Fruit fly (Drosophila melanogaster) whole organism, embryonic: ENCODE measurements around the gene p23.

ENCODE experiments used
- Abd-B ChIP-seq: fragments of 200-800 bp; sonication (Bioruptor generic); optimal IDR thresholded peaks from 2 replicates; lab custom pipeline; 2018; ENCODE audit warnings: missing biosample characterization, mild to moderate bottlenecking, missing genetic modification characterization, moderate library complexity
- Adf1 ChIP-seq: fragments of 200-800 bp; sonication (Bioruptor generic); IDR thresholded peaks from 2 replicates; pipeline ENCODE4 v1.3.6; 2022; ENCODE audit warnings: missing biosample characterization, missing genetic modification characterization
- Aef1 ChIP-seq: fragments of 200-800 bp; sonication (Bioruptor generic); IDR thresholded peaks from 3 replicates; pipeline ENCODE4 v1.3.6; 2022; ENCODE audit warnings: missing biosample characterization, missing genetic modification characterization
- CG10462 ChIP-seq: fragments of 200-800 bp; sonication (Bioruptor generic); optimal IDR thresholded peaks from 2 replicates; lab custom pipeline; 2016; ENCODE audit warnings: missing biosample characterization, missing genetic modification characterization
- CG11504 ChIP-seq: fragments of 200-800 bp; sonication (Bioruptor generic); optimal IDR thresholded peaks from 3 replicates; lab custom pipeline; 2019; ENCODE audit warnings: missing biosample characterization, mild to moderate bottlenecking, missing genetic modification characterization, moderate library complexity
- CG12155 ChIP-seq: fragments of 200-800 bp; sonication (Bioruptor generic); optimal IDR thresholded peaks from 3 replicates; lab custom pipeline; 2016; ENCODE audit warnings: missing biosample characterization, missing genetic modification characterization
- CG14710 ChIP-seq: fragments of 200-800 bp; sonication (Bioruptor generic); optimal IDR thresholded peaks from 3 replicates; lab custom pipeline; 2019; ENCODE audit warnings: missing biosample characterization, mild to moderate bottlenecking, missing genetic modification characterization, moderate library complexity
- CG14965 ChIP-seq: fragments of 200-800 bp; sonication (Bioruptor generic); optimal IDR thresholded peaks from 2 replicates; lab custom pipeline; 2016; ENCODE audit warnings: missing biosample characterization, missing genetic modification characterization, borderline replicate concordance
- CG17328 ChIP-seq: fragments of 200-800 bp; sonication (Bioruptor generic); IDR thresholded peaks from 2 replicates; pipeline ENCODE4 v1.3.6; 2022; ENCODE audit warnings: missing biosample characterization, missing genetic modification characterization
- CG17359 ChIP-seq: fragments of 200-800 bp; sonication (Bioruptor generic); optimal IDR thresholded peaks from 3 replicates; lab custom pipeline; 2018; ENCODE audit warnings: missing biosample characterization, mild to moderate bottlenecking, missing genetic modification characterization, moderate library complexity
- CG17912 ChIP-seq: fragments of 200-800 bp; sonication (Bioruptor generic); optimal IDR thresholded peaks from 2 replicates; lab custom pipeline; 2018; ENCODE audit warnings: missing biosample characterization, mild to moderate bottlenecking, missing genetic modification characterization
- CG30431 ChIP-seq: fragments of 200-800 bp; sonication (Bioruptor generic); optimal IDR thresholded peaks from 2 replicates; lab custom pipeline; 2017; ENCODE audit warnings: missing biosample characterization, missing genetic modification characterization
- CG4360 ChIP-seq: fragments of 200-800 bp; sonication (Bioruptor generic); IDR thresholded peaks from 2 replicates; pipeline ENCODE4 v1.3.6; 2022; ENCODE audit warnings: missing biosample characterization, missing genetic modification characterization
- CG43689 ChIP-seq: fragments of 200-800 bp; sonication (Bioruptor generic); IDR thresholded peaks from 2 replicates; pipeline ENCODE4 v1.3.6; 2022; ENCODE audit warnings: missing biosample characterization, missing genetic modification characterization
- CG6683 ChIP-seq: fragments of 200-800 bp; sonication (Bioruptor generic); optimal IDR thresholded peaks from 2 replicates; lab custom pipeline; 2017; ENCODE audit warnings: missing biosample characterization, mild to moderate bottlenecking, missing genetic modification characterization, missing genetic modification reagents
- CG8290 ChIP-seq, 3 experiments: fragments of 200-800 bp; sonication (Bioruptor generic); optimal IDR thresholded peaks; 2 replicates each; lab custom pipeline; 2016 to 2019; ENCODE audit warnings: missing biosample characterization in 3 of 3, missing genetic modification characterization in 3 of 3, mild to moderate bottlenecking in 2 of 3, moderate library complexity in 1 of 3
- CHES-1-like ChIP-seq: fragments of 200-800 bp; sonication (Bioruptor generic); optimal IDR thresholded peaks from 2 replicates; lab custom pipeline; 2016; ENCODE audit warnings: missing biosample characterization, missing genetic modification characterization
- CTCF ChIP-seq: fragments of 200-800 bp; sonication (Bioruptor generic); optimal IDR thresholded peaks from 2 replicates; lab custom pipeline; 2017; ENCODE audit warnings: missing biosample characterization, mild to moderate bottlenecking, missing genetic modification characterization, moderate library complexity
- Ets65A ChIP-seq: fragments of 200-800 bp; sonication (Bioruptor generic); peaks from one replicate; lab custom pipeline; 2016; ENCODE audit warnings: missing biosample characterization, missing genetic modification characterization
- Fer1 ChIP-seq: fragments of 200-800 bp; sonication (Bioruptor generic); optimal IDR thresholded peaks from 2 replicates; lab custom pipeline; 2017; ENCODE audit warnings: missing biosample characterization, mild to moderate bottlenecking, missing genetic modification characterization
- H15 ChIP-seq: fragments of 200-800 bp; sonication (Bioruptor generic); IDR thresholded peaks from 3 replicates; pipeline ENCODE4 v1.3.6; 2022; ENCODE audit warnings: missing biosample characterization, missing genetic modification characterization
- HmgD ChIP-seq: fragments of 200-800 bp; sonication (Bioruptor generic); optimal IDR thresholded peaks from 3 replicates; lab custom pipeline; 2016; ENCODE audit warnings: missing biosample characterization, missing genetic modification characterization
- Hr78 ChIP-seq, 2 experiments: fragments of 200-800 bp in 1 of 2; fragments of >200 bp in 1 of 2; sonication (Bioruptor generic) in 1 of 2; optimal IDR thresholded peaks; 2 replicates each; lab custom pipeline; 2017 to 2019; ENCODE audit warnings: missing biosample characterization in 2 of 2, missing genetic modification characterization in 2 of 2, mild to moderate bottlenecking in 1 of 2, moderate library complexity in 1 of 2
- Lpt ChIP-seq: fragments of >200 bp; optimal IDR thresholded peaks from 2 replicates; lab custom pipeline; 2018; ENCODE audit warnings: missing biosample characterization, missing genetic modification characterization
- Rx ChIP-seq: fragments of 200-800 bp; sonication (Bioruptor generic); IDR thresholded peaks from 2 replicates; pipeline ENCODE4 v1.3.6; 2022; ENCODE audit warnings: missing biosample characterization, missing genetic modification characterization
- Taf1 ChIP-seq: fragments of 200-800 bp; sonication (Bioruptor generic); IDR thresholded peaks from 2 replicates; pipeline ENCODE4 v1.3.6; 2022; ENCODE audit warnings: missing biosample characterization, missing genetic modification characterization
- bsh ChIP-seq, 2 experiments: fragments of 200-800 bp; sonication (Bioruptor generic); optimal IDR thresholded peaks; 2 replicates each; lab custom pipeline; 2017 to 2018; ENCODE audit warnings: mild to moderate bottlenecking in 2 of 2, missing biosample characterization in 2 of 2, missing genetic modification characterization in 2 of 2, moderate library complexity in 1 of 2
- chif ChIP-seq, 2 experiments: fragments of 200-800 bp; sonication (Bioruptor generic); optimal IDR thresholded peaks; 3 replicates each; lab custom pipeline; 2016; ENCODE audit warnings: missing biosample characterization in 2 of 2, missing genetic modification characterization in 2 of 2
- dimm ChIP-seq: fragments of 200-800 bp; sonication (Bioruptor generic); IDR thresholded peaks from 2 replicates; pipeline ENCODE4 v1.3.6; 2022; ENCODE audit warnings: missing biosample characterization, missing genetic modification characterization
- dm ChIP-seq: fragments of 200-800 bp; sonication (Bioruptor generic); optimal IDR thresholded peaks from 3 replicates; lab custom pipeline; 2016; ENCODE audit warnings: missing biosample characterization, missing genetic modification characterization
- gce ChIP-seq: fragments of 200-800 bp; sonication (Bioruptor generic); IDR thresholded peaks from 3 replicates; pipeline ENCODE4 v1.3.6; 2022; ENCODE audit warnings: missing biosample characterization, missing genetic modification characterization
- gcm2 ChIP-seq: fragments of 200-800 bp; sonication (Bioruptor generic); optimal IDR thresholded peaks from 2 replicates; lab custom pipeline; 2016; ENCODE audit warnings: missing biosample characterization, missing genetic modification characterization
- ham ChIP-seq: fragments of 200-800 bp; sonication (Bioruptor generic); IDR thresholded peaks from 2 replicates; pipeline ENCODE4 v1.3.6; 2022; ENCODE audit warnings: missing biosample characterization, missing genetic modification characterization
- her ChIP-seq: fragments of 200-800 bp; sonication (Bioruptor generic); optimal IDR thresholded peaks from 2 replicates; lab custom pipeline; 2016; ENCODE audit warnings: missing biosample characterization, missing genetic modification characterization
- jing ChIP-seq: fragments of 200-800 bp; sonication (Bioruptor generic); optimal IDR thresholded peaks from 2 replicates; lab custom pipeline; 2018; ENCODE audit warnings: missing biosample characterization, mild to moderate bottlenecking, missing genetic modification characterization
- pan ChIP-seq, 4 experiments: fragments of >200 bp in 3 of 4; fragments of 200-800 bp in 1 of 4; sonication (Bioruptor generic) in 1 of 4; optimal IDR thresholded peaks in 3 of 4; IDR thresholded peaks in 1 of 4; 2 replicates each; pipeline versions ENCODE4 v1.3.6 to Lab custom; 2017 to 2022; ENCODE audit warnings: missing biosample characterization in 2 of 4, missing genetic modification characterization in 2 of 4, mixed read lengths in 1 of 4
- pnt ChIP-seq: fragments of 200-800 bp; sonication (Bioruptor generic); optimal IDR thresholded peaks from 3 replicates; lab custom pipeline; 2016; ENCODE audit warnings: missing biosample characterization, missing genetic modification characterization
- prd ChIP-seq, 3 experiments: fragments of >200 bp in 2 of 3; fragments of 200-800 bp in 1 of 3; sonication (Bioruptor generic) in 1 of 3; optimal IDR thresholded peaks in 2 of 3; IDR thresholded peaks in 1 of 3; 2 replicates in 2 of 3; 3 replicates in 1 of 3; pipeline versions ENCODE4 v1.3.6 to Lab custom; 2017 to 2022; ENCODE audit warnings: missing biosample characterization in 1 of 3, missing genetic modification characterization in 1 of 3
- sc ChIP-seq, 3 experiments: fragments of >200 bp in 2 of 3; fragments of 200-800 bp in 1 of 3; sonication (Bioruptor generic) in 1 of 3; optimal IDR thresholded peaks; 2 replicates in 2 of 3; 3 replicates in 1 of 3; lab custom pipeline; 2017; ENCODE audit warnings: mild to moderate bottlenecking in 1 of 3, missing biosample characterization in 1 of 3, missing genetic modification characterization in 1 of 3, missing genetic modification reagents in 1 of 3
- seq ChIP-seq: fragments of 200-800 bp; sonication (Bioruptor generic); IDR thresholded peaks from 2 replicates; pipeline ENCODE4 v1.3.6; 2022; ENCODE audit warnings: missing biosample characterization, missing genetic modification characterization
- shn ChIP-seq: fragments of 200-800 bp; sonication (Bioruptor generic); optimal IDR thresholded peaks from 3 replicates; lab custom pipeline; 2016; ENCODE audit warnings: missing biosample characterization, missing genetic modification characterization
- sim ChIP-seq: fragments of 200-800 bp; sonication (Bioruptor generic); IDR thresholded peaks from 2 replicates; pipeline ENCODE4 v1.3.6; 2022; ENCODE audit warnings: missing biosample characterization, missing genetic modification characterization
- slp2 ChIP-seq: fragments of 200-800 bp; sonication (Bioruptor generic); optimal IDR thresholded peaks from 2 replicates; lab custom pipeline; 2016; ENCODE audit warnings: missing biosample characterization, missing genetic modification characterization
- sr ChIP-seq: fragments of 200-800 bp; sonication (Bioruptor generic); IDR thresholded peaks from 3 replicates; pipeline ENCODE4 v1.3.6; 2022; ENCODE audit warnings: missing biosample characterization, missing genetic modification characterization
- ssp ChIP-seq: fragments of 200-800 bp; sonication (Bioruptor generic); IDR thresholded peaks from 2 replicates; pipeline ENCODE4 v1.3.6; 2022; ENCODE audit warnings: missing biosample characterization, missing genetic modification characterization
- toy ChIP-seq: fragments of 200-800 bp; sonication (Bioruptor generic); IDR thresholded peaks from 2 replicates; pipeline ENCODE4 v1.3.6; 2022; ENCODE audit warnings: missing biosample characterization, missing genetic modification characterization
- tup ChIP-seq: fragments of 200-800 bp; sonication (Bioruptor generic); optimal IDR thresholded peaks from 2 replicates; lab custom pipeline; 2016; ENCODE audit warnings: missing biosample characterization, mild to moderate bottlenecking, missing genetic modification characterization, moderate library complexity
- usp ChIP-seq: fragments of >200 bp; optimal IDR thresholded peaks from 2 replicates; lab custom pipeline; 2017; ENCODE audit warnings: missing biosample characterization, missing genetic modification characterization
- zf30C ChIP-seq: fragments of 200-800 bp; sonication (Bioruptor generic); optimal IDR thresholded peaks from 3 replicates; lab custom pipeline; 2018; ENCODE audit warnings: missing biosample characterization, mild to moderate bottlenecking, missing genetic modification characterization

p23 gene

DNA sequence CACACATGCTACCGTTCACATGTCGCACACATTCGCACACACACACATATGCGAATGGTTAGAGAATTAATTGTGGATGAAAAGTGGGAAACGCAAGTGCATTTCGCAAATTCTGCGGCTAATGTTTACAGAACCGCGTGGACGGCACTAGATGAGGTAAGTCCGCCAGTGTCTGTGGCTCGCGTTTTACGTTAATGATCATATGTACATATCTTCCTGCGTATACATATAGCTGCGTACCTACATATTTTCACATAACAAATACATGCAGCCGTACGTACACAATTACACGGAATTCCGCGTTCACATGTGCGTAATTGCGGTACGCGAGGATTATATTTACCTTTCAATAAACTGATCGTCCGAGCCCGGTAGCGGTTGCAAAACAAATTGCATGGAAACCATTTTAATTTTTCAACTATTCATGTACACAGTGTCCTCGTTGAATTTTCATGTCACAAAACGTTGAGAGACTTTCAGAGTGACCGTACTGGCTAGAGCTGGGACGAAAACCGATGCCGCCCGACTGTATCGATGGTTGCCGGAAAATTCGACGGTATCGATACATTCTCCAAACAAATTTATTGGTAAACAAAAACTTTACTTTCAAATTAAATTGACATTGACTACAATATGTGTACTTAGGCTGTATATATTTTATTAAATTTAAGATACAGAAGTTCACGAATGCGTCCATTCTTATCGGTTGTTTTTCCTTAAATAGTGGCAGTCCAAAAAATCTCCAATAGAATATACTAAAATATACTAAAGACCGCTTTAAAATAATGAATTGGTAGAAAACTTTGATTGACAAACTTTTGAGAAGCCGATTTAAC is 47.6 kb downstream of the p23 start, which contains the start of gene hyd (continued):
- no peak for TF ChIP-seq ham (GFP tag; lab: Robert Waterston, UW)
- TF ChIP-seq Rx (GFP tag; lab: Robert Waterston, UW), result no peak
- TF ChIP-seq CG14710 (tag; lab: Kevin White, UChicago), result peak; percentile 63
- no peak for TF ChIP-seq Adf1 (GFP tag; lab: Robert Waterston, UW)
- TF ChIP-seq pnt, result no peak
- TF ChIP-seq CG43689 (GFP tag; lab: Robert Waterston, UW), result no peak
- no peak for TF ChIP-seq ssp
- TF ChIP-seq CG4360 (GFP tag; lab: Robert Waterston, UW), result no peak
- TF ChIP-seq zf30C (GFP tag; lab: Kevin White, UChicago), result no peak
- TF ChIP-seq CG17912 (GFP tag; lab: Kevin White, UChicago), result no peak
- TF ChIP-seq usp (GFP tag; lab: Kevin White, UChicago), result no peak
- TF ChIP-seq Aef1 (GFP tag; lab: Robert Waterston, UW), result no peak
- no peak for TF ChIP-seq H15
- no peak for TF ChIP-seq her (GFP tag; lab: Kevin White, UChicago)
- TF ChIP-seq Lpt (GFP tag; lab: Kevin White, UChicago), result no peak
- no peak for TF ChIP-seq CG14965
- TF ChIP-seq CG10462 (GFP tag; lab: Kevin White, UChicago), result no peak
- no peak for TF ChIP-seq gce (GFP tag; lab: Robert Waterston, UW)
- TF ChIP-seq CG12155, result no peak
- TF ChIP-seq CTCF, result peak; percentile 34
- TF ChIP-seq bsh (GFP tag; optimal IDR thresholded peaks at IDR 0.05; lab: Kevin White, UChicago), result no peak
- no peak for TF ChIP-seq sc (optimal IDR thresholded peaks at IDR 0.05; lab: Kevin White, UChicago)
- no peak for TF ChIP-seq sc (GFP tag; optimal IDR thresholded peaks at IDR 0.05; lab: Kevin White, UChicago)
- TF ChIP-seq CG8290 (GFP tag; optimal IDR thresholded peaks at IDR 0.05; lab: Kevin White, UChicago), result no peak
- no peak for TF ChIP-seq CG8290 (tag; optimal IDR thresholded peaks at IDR 0.05; lab: Kevin White, UChicago)
- TF ChIP-seq Hr78 (GFP tag; optimal IDR thresholded peaks at IDR 0.05; lab: Kevin White, UChicago), result no peak
- TF ChIP-seq sim (GFP tag; lab: Robert Waterston, UW), result no peak
- no peak for TF ChIP-seq CG17328 (GFP tag; lab: Robert Waterston, UW)
- TF ChIP-seq CHES-1-like, result no peak
- TF ChIP-seq Fer1, result peak; percentile 13
- TF ChIP-seq shn (GFP tag; lab: Kevin White, UChicago), result no peak
- no peak for TF ChIP-seq seq (GFP tag; lab: Robert Waterston, UW)
- TF ChIP-seq CG11504 (tag; lab: Kevin White, UChicago), result no peak
- TF ChIP-seq dimm (GFP tag; lab: Robert Waterston, UW), result no peak
- TF ChIP-seq Taf1, result no peak
- TF ChIP-seq sr (GFP tag; lab: Robert Waterston, UW), result no peak
- no peak for TF ChIP-seq toy
- no peak for TF ChIP-seq slp2 (GFP tag; lab: Kevin White, UChicago)
- TF ChIP-seq CG30431 (GFP tag; lab: Kevin White, UChicago), result no peak
- no peak for TF ChIP-seq Abd-B
- no peak for TF ChIP-seq jing (GFP tag; lab: Kevin White, UChicago)
- no peak for TF ChIP-seq CG17359
- no peak for TF ChIP-seq HmgD (GFP tag; lab: Kevin White, UChicago)
- TF ChIP-seq Ets65A (GFP tag; lab: Kevin White, UChicago), result no peak
- TF ChIP-seq tup (GFP tag; lab: Kevin White, UChicago), result no peak
- TF ChIP-seq chif (GFP tag; optimal IDR thresholded peaks at IDR 0.05; lab: Kevin White, UChicago), result no peak
- TF ChIP-seq pan (optimal IDR thresholded peaks at IDR 0.05; lab: Kevin White, UChicago), result no peak
- no peak for TF ChIP-seq pan (GFP tag; optimal IDR thresholded peaks at IDR 0.05 in 1 of 2, IDR thresholded peaks at IDR 0.05 in 1 of 2)
- TF ChIP-seq dm (GFP tag; lab: Kevin White, UChicago), result peak; percentile 15
- no peak for TF ChIP-seq CG6683 (GFP tag; lab: Kevin White, UChicago)
- no peak for TF ChIP-seq gcm2
- TF ChIP-seq prd (optimal IDR thresholded peaks at IDR 0.05; lab: Kevin White, UChicago), result no peak
- no peak for TF ChIP-seq prd (GFP tag; IDR thresholded peaks at IDR 0.05; lab: Robert Waterston, UW)
